Fruit fly (Drosophila melanogaster) whole organism, embryonic: Measurements from ENCODE around the gene enc.

ENCODE experiments used
- Ada2b ChIP-seq: fragments of 200-800 bp; sonication (Bioruptor generic); IDR thresholded peaks from 2 replicates; pipeline ENCODE4 v1.3.6; 2022; ENCODE audit warnings: missing biosample characterization, missing genetic modification characterization
- Atf-2 ChIP-seq: fragments of 200-800 bp; sonication (Bioruptor generic); optimal IDR thresholded peaks from 2 replicates; lab custom pipeline; 2016; ENCODE audit warnings: missing biosample characterization, missing genetic modification characterization
- Atf6 ChIP-seq: fragments of 200-800 bp; sonication (Bioruptor generic); IDR thresholded peaks from 2 replicates; pipeline ENCODE4 v1.3.6; 2022; ENCODE audit warnings: missing biosample characterization, missing genetic modification characterization
- CG10543 ChIP-seq: fragments of 200-800 bp; sonication (Bioruptor generic); optimal IDR thresholded peaks from 3 replicates; lab custom pipeline; 2017; ENCODE audit warnings: missing biosample characterization, mild to moderate bottlenecking, missing genetic modification characterization, moderate library complexity
- CG10959 ChIP-seq: fragments of 200-800 bp; sonication (Bioruptor generic); IDR thresholded peaks from 2 replicates; pipeline ENCODE4 v1.3.6; 2022; ENCODE audit warnings: missing biosample characterization, missing genetic modification characterization
- CG11085 ChIP-seq: fragments of 200-800 bp; sonication (Bioruptor generic); IDR thresholded peaks from 2 replicates; pipeline ENCODE4 v1.3.6; 2022; ENCODE audit warnings: missing biosample characterization, missing genetic modification characterization
- CG12104 ChIP-seq: fragments of 200-800 bp; sonication (Bioruptor generic); optimal IDR thresholded peaks from 3 replicates; lab custom pipeline; 2016; ENCODE audit warnings: missing biosample characterization, missing genetic modification characterization
- CG12155 ChIP-seq: fragments of 200-800 bp; sonication (Bioruptor generic); optimal IDR thresholded peaks from 3 replicates; lab custom pipeline; 2016; ENCODE audit warnings: missing biosample characterization, missing genetic modification characterization
- CG14050 ChIP-seq: fragments of 200-800 bp; sonication (Bioruptor generic); IDR thresholded peaks from 3 replicates; pipeline ENCODE4 v1.3.6; 2022; ENCODE audit warnings: missing biosample characterization, missing genetic modification characterization
- CG15269 ChIP-seq: fragments of 200-800 bp; sonication (Bioruptor generic); optimal IDR thresholded peaks from 2 replicates; lab custom pipeline; 2018; ENCODE audit warnings: missing biosample characterization, mild to moderate bottlenecking, missing genetic modification characterization, moderate library complexity
- CG15514 ChIP-seq: fragments of 200-800 bp; sonication (Bioruptor generic); optimal IDR thresholded peaks from 3 replicates; lab custom pipeline; 2017; ENCODE audit warnings: missing biosample characterization, missing genetic modification characterization, mild to moderate bottlenecking, moderate library complexity, missing genetic modification reagents
- CG16863 ChIP-seq: fragments of 200-800 bp; sonication (Bioruptor generic); optimal IDR thresholded peaks from 3 replicates; lab custom pipeline; 2016; ENCODE audit warnings: missing biosample characterization, missing genetic modification characterization
- CG17612 ChIP-seq: fragments of 200-800 bp; sonication (Bioruptor generic); IDR thresholded peaks from 2 replicates; pipeline ENCODE4 v1.3.6; 2022; ENCODE audit warnings: missing biosample characterization, missing genetic modification characterization
- CG18599 ChIP-seq: fragments of 200-800 bp; sonication (Bioruptor generic); optimal IDR thresholded peaks from 3 replicates; lab custom pipeline; 2017; ENCODE audit warnings: missing biosample characterization, missing genetic modification characterization, mild to moderate bottlenecking, moderate library complexity, missing genetic modification reagents
- CG32532 ChIP-seq: fragments of 200-800 bp; sonication (Bioruptor generic); IDR thresholded peaks from 2 replicates; pipeline ENCODE4 v1.3.6; 2022; ENCODE audit warnings: missing biosample characterization, missing genetic modification characterization
- CG32772 ChIP-seq: fragments of 200-800 bp; sonication (Bioruptor generic); IDR thresholded peaks from 2 replicates; pipeline ENCODE4 v1.3.6; 2022; ENCODE audit warnings: missing biosample characterization, missing genetic modification characterization
- CG4328 ChIP-seq: fragments of 200-800 bp; sonication (Bioruptor generic); optimal IDR thresholded peaks from 3 replicates; lab custom pipeline; 2017; ENCODE audit warnings: missing biosample characterization, missing genetic modification reagents, missing genetic modification characterization
- CG6254 ChIP-seq: fragments of 200-800 bp; sonication (Bioruptor generic); optimal IDR thresholded peaks from 3 replicates; lab custom pipeline; 2017; ENCODE audit warnings: mild to moderate bottlenecking, missing biosample characterization, missing genetic modification reagents, missing genetic modification characterization
- CG6272 ChIP-seq: fragments of 200-800 bp; sonication (Bioruptor generic); IDR thresholded peaks from 2 replicates; pipeline ENCODE4 v1.3.6; 2022; ENCODE audit warnings: missing biosample characterization, missing genetic modification characterization
- CG7372 ChIP-seq: fragments of 200-800 bp; sonication (Bioruptor generic); IDR thresholded peaks from 2 replicates; pipeline ENCODE4 v1.3.6; 2022; ENCODE audit warnings: missing biosample characterization, missing genetic modification characterization
- Camta ChIP-seq: fragments of 200-800 bp; sonication (Bioruptor generic); optimal IDR thresholded peaks from 2 replicates; lab custom pipeline; 2016; ENCODE audit warnings: missing biosample characterization, missing genetic modification characterization
- Fer2 ChIP-seq: fragments of 200-800 bp; sonication (Bioruptor generic); optimal IDR thresholded peaks from 2 replicates; lab custom pipeline; 2018; ENCODE audit warnings: missing biosample characterization, mild to moderate bottlenecking, missing genetic modification characterization, moderate library complexity
- Gug ChIP-seq: fragments of 200-800 bp; sonication (Bioruptor generic); IDR thresholded peaks from 4 replicates; pipeline ENCODE4 v1.3.6; 2022; ENCODE audit warnings: missing biosample characterization, missing genetic modification characterization
- HLH54F ChIP-seq: fragments of 200-800 bp; sonication (Bioruptor generic); optimal IDR thresholded peaks from 3 replicates; lab custom pipeline; 2016; ENCODE audit warnings: missing biosample characterization, missing genetic modification characterization
- Nf-YB ChIP-seq: fragments of 200-800 bp; sonication (Bioruptor generic); optimal IDR thresholded peaks from 3 replicates; lab custom pipeline; 2019; ENCODE audit warnings: missing biosample characterization, mild to moderate bottlenecking, missing genetic modification characterization, moderate library complexity
- Nf-YC ChIP-seq: fragments of 200-800 bp; optimal IDR thresholded peaks from 3 replicates; lab custom pipeline; 2019; ENCODE audit warnings: missing biosample characterization, mild to moderate bottlenecking, missing genetic modification characterization, moderate library complexity
- Opbp ChIP-seq: fragments of 200-800 bp; sonication (Bioruptor generic); IDR thresholded peaks from 3 replicates; pipeline ENCODE4 v1.3.6; 2022; ENCODE audit warnings: missing biosample characterization, missing genetic modification characterization; ENCODE audit not compliant: partially characterized antibody
- Optix ChIP-seq: fragments of 200-800 bp; sonication (Bioruptor generic); IDR thresholded peaks from 3 replicates; pipeline ENCODE4 v1.3.6; 2022; ENCODE audit warnings: missing biosample characterization, missing genetic modification characterization
- Six4 ChIP-seq: fragments of 200-800 bp; sonication (Bioruptor generic); optimal IDR thresholded peaks from 2 replicates; lab custom pipeline; 2016; ENCODE audit warnings: missing biosample characterization, missing genetic modification characterization
- Sox102F ChIP-seq: fragments of 200-800 bp; sonication (Bioruptor generic); optimal IDR thresholded peaks from 2 replicates; lab custom pipeline; 2018; ENCODE audit warnings: missing biosample characterization, mild to moderate bottlenecking, missing genetic modification characterization, moderate library complexity
- amos ChIP-seq: fragments of 200-800 bp; sonication (Bioruptor generic); IDR thresholded peaks from 2 replicates; pipeline ENCODE4 v1.3.6; 2022; ENCODE audit warnings: missing biosample characterization, missing genetic modification characterization; ENCODE audit not compliant: partially characterized antibody
- cg ChIP-seq: fragments of 200-800 bp; sonication (Bioruptor generic); optimal IDR thresholded peaks from 3 replicates; lab custom pipeline; 2019; ENCODE audit warnings: missing biosample characterization, mild to moderate bottlenecking, missing genetic modification characterization, moderate library complexity
- chm ChIP-seq: fragments of 200-800 bp; sonication (Bioruptor generic); IDR thresholded peaks from 2 replicates; pipeline ENCODE4 v1.3.6; 2022; ENCODE audit warnings: missing biosample characterization, missing genetic modification characterization
- crol ChIP-seq: fragments of 200-800 bp; sonication (Bioruptor generic); IDR thresholded peaks from 2 replicates; pipeline ENCODE4 v1.3.6; 2022; ENCODE audit warnings: missing biosample characterization, missing genetic modification characterization
- crp ChIP-seq, 2 experiments: fragments of 200-800 bp; sonication (Bioruptor generic); optimal IDR thresholded peaks; 2 replicates in 1 of 2; 3 replicates in 1 of 2; lab custom pipeline; 2017; ENCODE audit warnings: missing biosample characterization in 2 of 2, missing genetic modification characterization in 2 of 2, mild to moderate bottlenecking in 1 of 2, moderate library complexity in 1 of 2
- fd102C ChIP-seq: fragments of 200-800 bp; sonication (Bioruptor generic); optimal IDR thresholded peaks from 2 replicates; lab custom pipeline; 2018; ENCODE audit warnings: missing biosample characterization, mild to moderate bottlenecking, missing genetic modification characterization, moderate library complexity
- her ChIP-seq: fragments of 200-800 bp; sonication (Bioruptor generic); optimal IDR thresholded peaks from 2 replicates; lab custom pipeline; 2016; ENCODE audit warnings: missing biosample characterization, missing genetic modification characterization
- kah ChIP-seq: fragments of 200-800 bp; sonication (Bioruptor generic); optimal IDR thresholded peaks from 2 replicates; lab custom pipeline; 2018; ENCODE audit warnings: missing biosample characterization, mild to moderate bottlenecking, missing genetic modification characterization
- oc ChIP-seq: fragments of 200-800 bp; sonication (Bioruptor generic); optimal IDR thresholded peaks from 2 replicates; lab custom pipeline; 2018; ENCODE audit warnings: missing biosample characterization, mild to moderate bottlenecking, missing genetic modification characterization, moderate library complexity
- salm ChIP-seq: fragments of 200-800 bp; sonication (Bioruptor generic); optimal IDR thresholded peaks from 2 replicates; lab custom pipeline; 2018; ENCODE audit warnings: missing biosample characterization, mild to moderate bottlenecking, missing genetic modification characterization
- scrt ChIP-seq: fragments of 200-800 bp; sonication (Bioruptor generic); optimal IDR thresholded peaks from 2 replicates; lab custom pipeline; 2018; ENCODE audit warnings: missing biosample characterization, mild to moderate bottlenecking, missing genetic modification characterization, moderate library complexity
- slou ChIP-seq: fragments of 200-800 bp; sonication (Bioruptor generic); optimal IDR thresholded peaks from 3 replicates; lab custom pipeline; 2016; ENCODE audit warnings: missing biosample characterization, missing genetic modification characterization
- slp2 ChIP-seq: fragments of 200-800 bp; sonication (Bioruptor generic); optimal IDR thresholded peaks from 2 replicates; lab custom pipeline; 2016; ENCODE audit warnings: missing biosample characterization, missing genetic modification characterization
- so ChIP-seq: fragments of 200-800 bp; sonication (Bioruptor generic); IDR thresholded peaks from 3 replicates; pipeline ENCODE4 v1.3.6; 2022; ENCODE audit warnings: missing biosample characterization, missing genetic modification characterization
- sr ChIP-seq: fragments of 200-800 bp; sonication (Bioruptor generic); IDR thresholded peaks from 3 replicates; pipeline ENCODE4 v1.3.6; 2022; ENCODE audit warnings: missing biosample characterization, missing genetic modification characterization
- ssp ChIP-seq: fragments of 200-800 bp; sonication (Bioruptor generic); IDR thresholded peaks from 2 replicates; pipeline ENCODE4 v1.3.6; 2022; ENCODE audit warnings: missing biosample characterization, missing genetic modification characterization
- stwl ChIP-seq: fragments of 200-800 bp; sonication (Bioruptor generic); optimal IDR thresholded peaks from 3 replicates; lab custom pipeline; 2018; ENCODE audit warnings: missing biosample characterization, mild to moderate bottlenecking, missing genetic modification characterization, moderate library complexity
- twi ChIP-seq: fragments of 200-800 bp; optimal IDR thresholded peaks from 2 replicates; lab custom pipeline; 2019; ENCODE audit warnings: missing biosample characterization, mild to moderate bottlenecking, missing genetic modification characterization, moderate library complexity
- wor ChIP-seq: fragments of 200-800 bp; sonication (Bioruptor generic); IDR thresholded peaks from 2 replicates; pipeline ENCODE4 v1.3.6; 2022; ENCODE audit warnings: missing biosample characterization, missing genetic modification characterization

enc gene

dm6 chr3L:3862504-3863380 lies 44.3 kb downstream of the enc start (continued):
- TF ChIP-seq oc (tag; lab: Kevin White, UChicago) = no peak
- peak; percentile 38 for TF ChIP-seq ssp
- 0 out of 2 replicates have a peak, but pooled peaks have one; percentile 19 for TF ChIP-seq wor (GFP tag; lab: Robert Waterston, UW)
- TF ChIP-seq Nf-YB (GFP tag; lab: Kevin White, UChicago) = peak; percentile 56
- TF ChIP-seq fd102C = no peak
- no peak for TF ChIP-seq CG10543
- TF ChIP-seq amos (GFP tag; lab: Robert Waterston, UW) = no peak
- TF ChIP-seq Fer2 (tag; lab: Kevin White, UChicago) = no peak
- peak; percentile 57 for TF ChIP-seq slp2 (GFP tag; lab: Kevin White, UChicago)
- no peak for TF ChIP-seq Gug (GFP tag; lab: Robert Waterston, UW)
- peak; percentile 76 for TF ChIP-seq Sox102F
- peak; percentile 85 for TF ChIP-seq CG10959 (GFP tag; lab: Robert Waterston, UW)
- peak; percentile 9 for TF ChIP-seq salm (tag; lab: Kevin White, UChicago)
- no peak for TF ChIP-seq slou
- TF ChIP-seq CG14050 = no peak; the same call in 2 of the 3 replicates
- TF ChIP-seq sr (GFP tag; lab: Robert Waterston, UW) = no peak
- peak; percentile 43; the same call in 1 of the 3 replicates for TF ChIP-seq so (GFP tag; lab: Robert Waterston, UW)
- TF ChIP-seq Atf-2 = peak; percentile 71
- TF ChIP-seq crol (GFP tag; lab: Robert Waterston, UW) = peak; percentile 81
- no peak for TF ChIP-seq Nf-YC (tag; lab: Kevin White, UChicago)
- TF ChIP-seq CG17612 = no peak
- TF ChIP-seq CG18599 = peak; percentile 52
- peak; percentile 3 for TF ChIP-seq HLH54F (GFP tag; lab: Kevin White, UChicago)
- peak; percentile 68 for TF ChIP-seq Six4 (GFP tag; lab: Kevin White, UChicago)
- no peak for TF ChIP-seq Atf6
- peak; percentile 45 for TF ChIP-seq Ada2b (GFP tag; lab: Robert Waterston, UW)
- no peak for TF ChIP-seq CG15514 (GFP tag; lab: Kevin White, UChicago)
- TF ChIP-seq kah (GFP tag; lab: Kevin White, UChicago) = no peak
- no peak for TF ChIP-seq CG4328 (GFP tag; lab: Kevin White, UChicago)
- TF ChIP-seq CG11085 (GFP tag; lab: Robert Waterston, UW) = no peak
- TF ChIP-seq CG7372 (GFP tag; lab: Robert Waterston, UW) = no peak
- peak; percentile 31; the same call in 1 of the 3 replicates for TF ChIP-seq Optix (GFP tag; lab: Robert Waterston, UW)
- TF ChIP-seq her (GFP tag; lab: Kevin White, UChicago) = no peak
- TF ChIP-seq twi = peak; percentile 60
- peak; percentile 63 for TF ChIP-seq CG6254
- TF ChIP-seq CG16863 (GFP tag; lab: Kevin White, UChicago) = peak; percentile 77
- TF ChIP-seq CG6272 (GFP tag; lab: Robert Waterston, UW) = no peak
- no peak for TF ChIP-seq scrt (GFP tag; lab: Kevin White, UChicago)
- TF ChIP-seq cg (GFP tag; lab: Kevin White, UChicago) = peak; percentile 33
- no peak for TF ChIP-seq crp (GFP tag; optimal IDR thresholded peaks at IDR 0.05; lab: Kevin White, UChicago)
- peak; percentile 20 for TF ChIP-seq CG12104
- TF ChIP-seq Camta (GFP tag; lab: Kevin White, UChicago) = peak; percentile 49
- TF ChIP-seq CG32772 (GFP tag; lab: Robert Waterston, UW) = no peak
- no peak for TF ChIP-seq Opbp
- no peak for TF ChIP-seq CG32532 (GFP tag; lab: Robert Waterston, UW)
- TF ChIP-seq stwl (tag; lab: Kevin White, UChicago) = peak; percentile 48
- TF ChIP-seq CG12155 = peak; percentile 49
- TF ChIP-seq CG15269 = peak; percentile 35
- peak; percentile 71; the same call in 1 of the 2 replicates for TF ChIP-seq chm (GFP tag; lab: Robert Waterston, UW)
